Worm (Caenorhabditis elegans) whole organism, L4 larva: ENCODE data around the gene mtp-18.

Source experiments
- D1046.2 ChIP-seq: fragments of 200-800 bp; sonication (Bioruptor generic); IDR thresholded peaks from 2 replicates; pipeline ENCODE4 v1.3.6; 2022; ENCODE audit warnings: missing genetic modification characterization, missing compliant biosample characterization
- F44E2.7 ChIP-seq: fragments of 200-800 bp; sonication (Bioruptor generic); IDR thresholded peaks from 2 replicates; pipeline ENCODE4 v2.1.2; 2022; ENCODE audit warnings: missing genetic modification characterization, missing compliant biosample characterization
- R02D3.7 ChIP-seq: fragments of 150-350 bp; sonication (generic microtip); optimal IDR thresholded peaks from 3 replicates; lab custom pipeline; 2014; ENCODE audit warnings: missing biosample characterization, missing genetic modification characterization
- Y105C5A.15 ChIP-seq: fragments of 200-800 bp; sonication (Bioruptor generic); IDR thresholded peaks from 2 replicates; pipeline ENCODE4 v1.3.6; 2022; ENCODE audit warnings: missing genetic modification characterization, missing compliant biosample characterization
- Y5F2A.4 ChIP-seq: fragments of 200-800 bp; sonication (Bioruptor generic); optimal IDR thresholded peaks from 2 replicates; lab custom pipeline; 2018; ENCODE audit warnings: mild to moderate bottlenecking, missing genetic modification characterization, missing compliant biosample characterization
- ZK337.2 ChIP-seq: fragments of 200-800 bp; sonication (Bioruptor generic); IDR thresholded peaks from 2 replicates; pipeline ENCODE4 v1.3.6; 2022; ENCODE audit warnings: missing genetic modification reagents, missing genetic modification characterization, missing compliant biosample characterization
- aha-1 ChIP-seq: fragments of 150-350 bp; peaks from one replicate; lab custom pipeline; 2014; ENCODE audit warnings: missing biosample characterization, missing genetic modification characterization
- aly-2 ChIP-seq: sonication (generic microtip); optimal IDR thresholded peaks from 2 replicates; lab custom pipeline; 2018; ENCODE audit warnings: missing biosample characterization, missing genetic modification characterization
- arid-1 ChIP-seq: fragments of 200-800 bp; sonication (Bioruptor generic); conservative IDR thresholded peaks from 2 replicates; pipeline ENCODE4 v1.3.6; 2022; ENCODE audit warnings: missing genetic modification reagents, missing genetic modification characterization, missing compliant biosample characterization
- ceh-20 ChIP-seq: fragments of 200-800 bp; sonication (Bioruptor generic); IDR thresholded peaks from 2 replicates; pipeline ENCODE4 v1.3.6; 2022; ENCODE audit warnings: missing genetic modification reagents, missing genetic modification characterization, missing compliant biosample characterization
- ceh-28 ChIP-seq: fragments of 150-350 bp; optimal IDR thresholded peaks from 2 replicates; lab custom pipeline; 2014; ENCODE audit warnings: missing biosample characterization, missing genetic modification reagents, missing genetic modification characterization
- ceh-32 ChIP-seq: sonication (generic microtip); optimal IDR thresholded peaks from 2 replicates; lab custom pipeline; 2016; ENCODE audit warnings: mild to moderate bottlenecking, missing genetic modification characterization, missing compliant biosample characterization; ENCODE audit not compliant: poor library complexity
- ces-1 ChIP-seq: fragments of 150-350 bp; sonication (generic microtip); optimal IDR thresholded peaks from 4 replicates; lab custom pipeline; 2014; ENCODE audit warnings: missing biosample characterization, missing genetic modification reagents, missing genetic modification characterization
- ctbp-1 ChIP-seq: fragments of 200-800 bp; sonication (Bioruptor generic); IDR thresholded peaks from 2 replicates; pipeline ENCODE4 v1.3.6; 2022; ENCODE audit warnings: missing genetic modification reagents, missing genetic modification characterization, missing compliant biosample characterization
- daf-12 ChIP-seq: fragments of 150-350 bp; optimal IDR thresholded peaks from 2 replicates; lab custom pipeline; 2014; ENCODE audit warnings: missing biosample characterization, missing genetic modification reagents, missing genetic modification characterization
- daf-19 ChIP-seq: fragments of 200-800 bp; sonication (Bioruptor generic); conservative IDR thresholded peaks from 2 replicates; pipeline ENCODE4 v1.3.6; 2022; ENCODE audit warnings: missing genetic modification characterization, missing compliant biosample characterization
- daf-8 ChIP-seq: fragments of 200-800 bp; sonication (Bioruptor generic); IDR thresholded peaks from 2 replicates; pipeline ENCODE4 v1.3.6; 2022; ENCODE audit warnings: missing genetic modification characterization, missing compliant biosample characterization
- dmd-8 ChIP-seq: fragments of 200-800 bp; sonication (Bioruptor generic); IDR thresholded peaks from 2 replicates; pipeline ENCODE4 v1.3.6; 2022; ENCODE audit warnings: missing genetic modification characterization, missing compliant biosample characterization
- duxl-1 ChIP-seq: sonication (generic microtip); optimal IDR thresholded peaks from 2 replicates; lab custom pipeline; 2016; ENCODE audit warnings: mild to moderate bottlenecking, missing genetic modification characterization, moderate library complexity, missing compliant biosample characterization; ENCODE audit not compliant: poor library complexity
- dve-1 ChIP-seq: sonication (generic microtip); optimal IDR thresholded peaks from 2 replicates; lab custom pipeline; 2017; ENCODE audit warnings: antibody characterized with exemption, mild to moderate bottlenecking, missing genetic modification characterization, missing compliant biosample characterization; ENCODE audit not compliant: insufficient read depth
- egl-27 ChIP-seq: sonication (generic microtip); optimal IDR thresholded peaks from 3 replicates; lab custom pipeline; 2017; ENCODE audit warnings: missing biosample characterization, missing genetic modification reagents, missing genetic modification characterization
- egl-43 ChIP-seq: fragments of 200-800 bp; sonication (Bioruptor generic); IDR thresholded peaks from 2 replicates; pipeline ENCODE4 v1.3.6; 2022; ENCODE audit warnings: missing genetic modification reagents, missing genetic modification characterization, missing compliant biosample characterization
- fkh-10 ChIP-seq: fragments of 150-350 bp; optimal IDR thresholded peaks from 2 replicates; lab custom pipeline; 2014; ENCODE audit warnings: missing biosample characterization, missing genetic modification reagents, missing genetic modification characterization
- gei-8 ChIP-seq: fragments of 200-800 bp; sonication (Bioruptor generic); optimal IDR thresholded peaks from 2 replicates; lab custom pipeline; 2018; ENCODE audit warnings: mild to moderate bottlenecking, missing genetic modification characterization, missing compliant biosample characterization
- hmg-1.1 ChIP-seq: fragments of 200-800 bp; sonication (Bioruptor generic); IDR thresholded peaks from 2 replicates; pipeline ENCODE4 v1.3.6; 2022; ENCODE audit warnings: missing genetic modification reagents, missing genetic modification characterization, missing compliant biosample characterization
- jun-1 ChIP-seq: fragments of 150-350 bp; optimal IDR thresholded peaks from 2 replicates; lab custom pipeline; 2014; ENCODE audit warnings: missing biosample characterization, missing genetic modification reagents, missing genetic modification characterization
- lin-1 ChIP-seq: fragments of 200-800 bp; sonication (Bioruptor generic); IDR thresholded peaks from 2 replicates; pipeline ENCODE4 v1.3.6; 2022; ENCODE audit warnings: missing genetic modification reagents, missing genetic modification characterization, missing compliant biosample characterization
- lin-15B ChIP-seq: fragments of 150-350 bp; sonication (generic microtip); optimal IDR thresholded peaks from 3 replicates; lab custom pipeline; 2014; ENCODE audit warnings: missing biosample characterization, missing genetic modification characterization
- lin-39 ChIP-seq: fragments of 150-350 bp; optimal IDR thresholded peaks from 2 replicates; lab custom pipeline; 2014; ENCODE audit warnings: missing biosample characterization, missing genetic modification reagents, missing genetic modification characterization
- madf-5 ChIP-seq, 2 experiments: fragments of 200-800 bp; sonication (Bioruptor generic); IDR thresholded peaks; 2 replicates each; pipeline ENCODE4 v1.3.6; 2022; ENCODE audit warnings: missing compliant biosample characterization in 2 of 2, missing genetic modification characterization in 2 of 2
- madf-9 ChIP-seq: fragments of 200-800 bp; sonication (Bioruptor generic); conservative IDR thresholded peaks from 2 replicates; pipeline ENCODE4 v1.3.6; 2022; ENCODE audit warnings: missing genetic modification reagents, missing genetic modification characterization, missing compliant biosample characterization
- mxl-2 ChIP-seq: fragments of 200-800 bp; sonication (Bioruptor generic); conservative IDR thresholded peaks from 2 replicates; pipeline ENCODE4 v1.3.6; 2022; ENCODE audit warnings: missing genetic modification reagents, missing genetic modification characterization, missing compliant biosample characterization
- nhr-102 ChIP-seq: sonication (generic microtip); optimal IDR thresholded peaks from 2 replicates; lab custom pipeline; 2016; ENCODE audit warnings: mild to moderate bottlenecking, missing genetic modification characterization, moderate library complexity, missing compliant biosample characterization
- nhr-237 ChIP-seq: sonication (generic microtip); optimal IDR thresholded peaks from 2 replicates; lab custom pipeline; 2017; ENCODE audit warnings: missing biosample characterization, missing genetic modification characterization
- nhr-28 ChIP-seq: fragments of 150-350 bp; optimal IDR thresholded peaks from 2 replicates; lab custom pipeline; 2014; ENCODE audit warnings: missing biosample characterization, missing genetic modification characterization
- nhr-76 ChIP-seq: fragments of 150-350 bp; optimal IDR thresholded peaks from 2 replicates; lab custom pipeline; 2014; ENCODE audit warnings: missing biosample characterization, missing genetic modification characterization
- nhr-77 ChIP-seq: fragments of 150-350 bp; optimal IDR thresholded peaks from 2 replicates; lab custom pipeline; 2014; ENCODE audit warnings: missing biosample characterization, missing genetic modification characterization
- pha-4 ChIP-seq, 2 experiments: fragments of 150-350 bp in 1 of 2; fragments of 200-800 bp in 1 of 2; sonication (Bioruptor generic) in 1 of 2; IDR thresholded peaks in 1 of 2; optimal IDR thresholded peaks in 1 of 2; 2 replicates each; pipeline versions ENCODE4 v1.3.6 to Lab custom; 2014 to 2022; ENCODE audit warnings: missing genetic modification characterization in 2 of 2, missing genetic modification reagents in 2 of 2, missing biosample characterization in 1 of 2, missing compliant biosample characterization in 1 of 2
- php-3 ChIP-seq: fragments of 200-800 bp; sonication (Bioruptor generic); IDR thresholded peaks from 2 replicates; pipeline ENCODE4 v1.3.6; 2022; ENCODE audit warnings: missing genetic modification reagents, missing genetic modification characterization, missing compliant biosample characterization
- pqm-1 ChIP-seq: sonication (generic microtip); optimal IDR thresholded peaks from 2 replicates; lab custom pipeline; 2017; ENCODE audit warnings: missing biosample characterization, missing genetic modification characterization
- sdz-12 ChIP-seq: fragments of 200-800 bp; sonication (Bioruptor generic); optimal IDR thresholded peaks from 2 replicates; lab custom pipeline; 2018; ENCODE audit warnings: mild to moderate bottlenecking, missing genetic modification characterization, missing compliant biosample characterization
- tag-97 ChIP-seq: fragments of 200-800 bp; sonication (Bioruptor generic); IDR thresholded peaks from 2 replicates; pipeline ENCODE4 v1.3.6; 2022; ENCODE audit warnings: missing genetic modification characterization, missing compliant biosample characterization
- unc-39 ChIP-seq: sonication (generic microtip); optimal IDR thresholded peaks from 2 replicates; lab custom pipeline; 2017; ENCODE audit warnings: missing biosample characterization, missing genetic modification characterization
- unc-62 ChIP-seq, 3 experiments: fragments of 150-350 bp in 1 of 3; sonication (generic microtip); optimal IDR thresholded peaks in 2 of 3; peaks in 1 of 3; 1 replicate in 1 of 3; 2 replicates in 2 of 3; lab custom pipeline; 2014 to 2017; ENCODE audit warnings: missing biosample characterization in 3 of 3, missing genetic modification characterization in 3 of 3, missing genetic modification reagents in 3 of 3, missing genotype in 1 of 3
- zip-11 ChIP-seq: fragments of 200-800 bp; sonication (Bioruptor generic); IDR thresholded peaks from 2 replicates; pipeline ENCODE4 v1.3.6; 2022; ENCODE audit warnings: missing genetic modification characterization, missing compliant biosample characterization
- ztf-11 ChIP-seq: fragments of 150-350 bp; optimal IDR thresholded peaks from 2 replicates; lab custom pipeline; 2014; ENCODE audit warnings: missing biosample characterization, missing genetic modification characterization

Gene mtp-18

ce11 chrX:6251321-6251720 is 45.1 kb upstream of the mtp-18 start:
- TF ChIP-seq aha-1 (tag; lab: Kevin White, UChicago) (peak; percentile 97), egl-43 (GFP tag; lab: Robert Waterston, UW) (no peak), unc-62 (GFP tag; optimal IDR thresholded peaks at IDR 0.05 in 1 of 2; lab: Kevin White, UChicago) (no peak), unc-62 (tag; optimal IDR thresholded peaks at IDR 0.05; lab: Kevin White, UChicago) (no peak), lin-15B (tag; lab: Kevin White, UChicago) (no peak)

- no peak for TF ChIP-seq arid-1
- peak; percentile 67; the same call in 1 of the 2 replicates for TF ChIP-seq ctbp-1 (GFP tag; lab: Robert Waterston, UW)
- no peak for TF ChIP-seq daf-19 (GFP tag; lab: Robert Waterston, UW)
- TF ChIP-seq jun-1 (tag; lab: Kevin White, UChicago): no peak
- TF ChIP-seq hmg-1.1 (GFP tag; lab: Robert Waterston, UW): 0 out of 2 replicates have a peak, but pooled peaks have one; percentile 13
- no peak for TF ChIP-seq sdz-12 (GFP tag; lab: Kevin White, UChicago)
- peak; percentile 68; the same call in 1 of the 2 replicates for TF ChIP-seq ZK337.2 (GFP tag; lab: Robert Waterston, UW)
- no peak for TF ChIP-seq madf-5 (GFP tag; IDR thresholded peaks at IDR 0.05; lab: Robert Waterston, UW)
- no peak for TF ChIP-seq Y5F2A.4 (GFP tag; lab: Kevin White, UChicago)
- TF ChIP-seq gei-8 (GFP tag; lab: Kevin White, UChicago): no peak
- TF ChIP-seq ces-1 (GFP tag; lab: Kevin White, UChicago): peak; percentile 89
- peak; percentile 72 for TF ChIP-seq fkh-10
Measured at ce11 chrX:6250866-6251265, 44.7 kb upstream of the mtp-18 start.

- TF ChIP-seq daf-19 (GFP tag; lab: Robert Waterston, UW) (no peak), R02D3.7 (tag; lab: Kevin White, UChicago) (no peak), pha-4 (GFP tag; IDR thresholded peaks at IDR 0.05; lab: Robert Waterston, UW) (no peak), pha-4 (tag; optimal IDR thresholded peaks at IDR 0.05; lab: Kevin White, UChicago) (no peak), daf-8 (GFP tag; lab: Robert Waterston, UW) (no peak), tag-97 (no peak), daf-12 (no peak), madf-9 (GFP tag; lab: Robert Waterston, UW) (no peak), ceh-32 (tag; lab: Kevin White, UChicago) (no peak), arid-1 (no peak), nhr-28 (peak; percentile 72), pqm-1 (peak; percentile 66), nhr-76 (tag; lab: Kevin White, UChicago) (no peak), Y105C5A.15 (GFP tag; lab: Robert Waterston, UW) (no peak), lin-1 (GFP tag; lab: Robert Waterston, UW) (no peak), nhr-77 (no peak), mxl-2 (no peak), ctbp-1 (GFP tag; lab: Robert Waterston, UW) (no peak), nhr-102 (tag; lab: Kevin White, UChicago) (no peak), unc-39 (tag; lab: Kevin White, UChicago) (no peak), ces-1 (GFP tag; lab: Kevin White, UChicago) (no peak), zip-11 (no peak), F44E2.7 (no peak), duxl-1 (tag; lab: Kevin White, UChicago) (no peak), hmg-1.1 (GFP tag; lab: Robert Waterston, UW) (0 out of 2 replicates have a peak, but pooled peaks have one; percentile 38), ceh-28 (tag; lab: Kevin White, UChicago) (no peak), ztf-11 (no peak), php-3 (GFP tag; lab: Robert Waterston, UW) (no peak), lin-39 (tag; lab: Kevin White, UChicago) (no peak), aly-2 (tag; lab: Kevin White, UChicago) (no peak), dve-1 (peak; percentile 16), dmd-8 (GFP tag; lab: Robert Waterston, UW) (no peak), nhr-237 (tag; lab: Kevin White, UChicago) (no peak), egl-27 (tag; lab: Kevin White, UChicago) (no peak), ceh-20 (GFP tag; lab: Robert Waterston, UW) (0 out of 2 replicates have a peak, but pooled peaks have one; percentile 23), D1046.2 (no peak)
Measured at ce11 chrX:6250272-6250752, 44.1 kb upstream of the mtp-18 start.
